In the genomic region with DNA sequence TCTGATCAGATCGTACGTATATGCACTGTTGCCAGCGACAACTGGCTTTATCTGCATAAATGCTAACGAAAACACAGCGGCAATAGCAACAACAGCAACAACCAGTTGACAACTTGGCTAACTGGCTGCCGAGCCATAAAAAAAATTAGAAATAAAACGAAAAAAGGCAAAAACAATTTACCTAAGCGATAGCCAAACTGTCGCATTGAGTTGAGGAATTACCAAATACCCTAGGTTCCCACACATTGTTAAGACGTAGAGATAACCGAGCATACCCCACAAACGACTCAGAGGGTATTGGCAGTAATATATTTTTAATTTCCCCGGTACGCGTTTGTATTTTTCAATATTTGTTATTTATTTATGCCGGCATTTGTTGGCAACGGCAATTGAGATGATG, we compare ENCODE assay signal across 1 fruit fly cellular context.
TF ChIP-seq lines count a peak whose summit lies in the region.

No protein-coding gene starts in this region.

TF ChIP-seq in whole organism, embryonic, 481 proteins besides CTCF, POLR2A, EP300 and RAD21 (continued from another document and continues in another):
- no peak for TF ChIP-seq CG8388 (GFP tag; optimal IDR thresholded peaks at IDR 0.05; lab: Kevin White, UChicago)
- TF ChIP-seq CG2889 (GFP tag; IDR thresholded peaks at IDR 0.05; lab: Robert Waterston, UW) = no peak
- TF ChIP-seq corto (GFP tag; optimal IDR thresholded peaks at IDR 0.05; lab: Kevin White, UChicago) = peak; percentile 2
- TF ChIP-seq croc (GFP tag; conservative IDR thresholded peaks at IDR 0.05; lab: Robert Waterston, UW) = no peak
- no peak for TF ChIP-seq CG18262 (tag; optimal IDR thresholded peaks at IDR 0.05; lab: Kevin White, UChicago)
- no peak for TF ChIP-seq tup (GFP tag; optimal IDR thresholded peaks at IDR 0.05; lab: Kevin White, UChicago)
- no peak for TF ChIP-seq Dp (GFP tag; optimal IDR thresholded peaks at IDR 0.05; lab: Kevin White, UChicago)
- TF ChIP-seq Dll (GFP tag; IDR thresholded peaks at IDR 0.05; lab: Robert Waterston, UW; ENCODE audit: partially characterized antibody) = no peak
- TF ChIP-seq H15 (GFP tag; IDR thresholded peaks at IDR 0.05; lab: Robert Waterston, UW) = no peak
- no peak for TF ChIP-seq NC2β (GFP tag; optimal IDR thresholded peaks at IDR 0.05; lab: Kevin White, UChicago)
- no peak for TF ChIP-seq CG8765 (GFP tag; IDR thresholded peaks at IDR 0.05; lab: Robert Waterston, UW)
- TF ChIP-seq dysf (GFP tag; IDR thresholded peaks at IDR 0.05; lab: Robert Waterston, UW) = peak; percentile 43; the same call in 2 of the 3 replicates
- no peak for TF ChIP-seq Mrtf (GFP tag; IDR thresholded peaks at IDR 0.05; lab: Robert Waterston, UW)
- TF ChIP-seq Meics (GFP tag; optimal IDR thresholded peaks at IDR 0.05; lab: Kevin White, UChicago) = peak; percentile 50
- peak; percentile 15 for TF ChIP-seq CG18619 (GFP tag; optimal IDR thresholded peaks at IDR 0.05; lab: Kevin White, UChicago)
- no peak for TF ChIP-seq fd102C (GFP tag; optimal IDR thresholded peaks at IDR 0.05; lab: Kevin White, UChicago)
- TF ChIP-seq caup (GFP tag; optimal IDR thresholded peaks at IDR 0.05; lab: Kevin White, UChicago; ENCODE audit: severe bottlenecking) = peak; percentile 26
- TF ChIP-seq bcd (GFP tag; optimal IDR thresholded peaks at IDR 0.05; lab: Kevin White, UChicago) = peak; percentile 2
- TF ChIP-seq CG8290 (GFP tag; optimal IDR thresholded peaks at IDR 0.05; lab: Kevin White, UChicago) = no peak
- TF ChIP-seq CG8290 (tag; optimal IDR thresholded peaks at IDR 0.05; lab: Kevin White, UChicago) = peak in 1 of 2 experiments; percentile 65
- TF ChIP-seq mirr (GFP tag; optimal IDR thresholded peaks at IDR 0.05; lab: Kevin White, UChicago) = peak; percentile 41
- TF ChIP-seq chm (GFP tag; IDR thresholded peaks at IDR 0.05; lab: Robert Waterston, UW) = no peak
- no peak for TF ChIP-seq NK7.1 (GFP tag; optimal IDR thresholded peaks at IDR 0.05; lab: Kevin White, UChicago)
- TF ChIP-seq esg (GFP tag; conservative IDR thresholded peaks at IDR 0.05; lab: Robert Waterston, UW) = no peak
- TF ChIP-seq CG12942 (GFP tag; optimal IDR thresholded peaks at IDR 0.05; lab: Kevin White, UChicago) = no peak
- 0 out of 2 replicates have a peak, but pooled peaks have one; percentile 31 for TF ChIP-seq CG9215 (GFP tag; IDR thresholded peaks at IDR 0.05; lab: Robert Waterston, UW)
- TF ChIP-seq ac (GFP tag; optimal IDR thresholded peaks at IDR 0.05; lab: Kevin White, UChicago) = no peak
- no peak for TF ChIP-seq CG11247 (GFP tag; IDR thresholded peaks at IDR 0.05; lab: Robert Waterston, UW)
- peak; percentile 24 for TF ChIP-seq eyg (GFP tag; optimal IDR thresholded peaks at IDR 0.05; lab: Kevin White, UChicago)
- TF ChIP-seq Nf-YC (tag; optimal IDR thresholded peaks at IDR 0.05; lab: Kevin White, UChicago) = no peak
- TF ChIP-seq CG33213 (GFP tag; optimal IDR thresholded peaks at IDR 0.05; lab: Kevin White, UChicago) = no peak
- peak; percentile 44 for TF ChIP-seq Fer1 (GFP tag; optimal IDR thresholded peaks at IDR 0.05; lab: Kevin White, UChicago)
- TF ChIP-seq Aef1 (GFP tag; IDR thresholded peaks at IDR 0.05; lab: Robert Waterston, UW) = peak; percentile 20; the same call in 1 of the 3 replicates
- TF ChIP-seq CG7357 (GFP tag; IDR thresholded peaks at IDR 0.05; lab: Robert Waterston, UW) = no peak
- TF ChIP-seq jing (GFP tag; optimal IDR thresholded peaks at IDR 0.05; lab: Kevin White, UChicago) = no peak
- no peak for TF ChIP-seq CG2202 (tag; optimal IDR thresholded peaks at IDR 0.05; lab: Kevin White, UChicago)
- TF ChIP-seq dmrt11E (tag; optimal IDR thresholded peaks at IDR 0.05; lab: Kevin White, UChicago) = no peak
- no peak for TF ChIP-seq CG17328 (GFP tag; IDR thresholded peaks at IDR 0.05; lab: Robert Waterston, UW)
- TF ChIP-seq nmo (GFP tag; optimal IDR thresholded peaks at IDR 0.05; lab: Kevin White, UChicago) = no peak
- TF ChIP-seq CG34224 (GFP tag; IDR thresholded peaks at IDR 0.05; lab: Robert Waterston, UW; ENCODE audit: partially characterized antibody) = no peak
- TF ChIP-seq Med (GFP tag; lab: Kevin White, UChicago) = peak; percentile 89
- TF ChIP-seq unpg (GFP tag; optimal IDR thresholded peaks at IDR 0.05; lab: Kevin White, UChicago) = peak; percentile 19
- TF ChIP-seq disco-r (GFP tag; optimal IDR thresholded peaks at IDR 0.05; lab: Kevin White, UChicago) = no peak
- no peak for TF ChIP-seq ATbp (GFP tag; optimal IDR thresholded peaks at IDR 0.05; lab: Kevin White, UChicago)
- no peak for TF ChIP-seq CG11085 (GFP tag; IDR thresholded peaks at IDR 0.05; lab: Robert Waterston, UW)
- TF ChIP-seq nerfin-2 (GFP tag; IDR thresholded peaks at IDR 0.05; lab: Robert Waterston, UW; ENCODE audit: partially characterized antibody) = no peak
- TF ChIP-seq tin (GFP tag; optimal IDR thresholded peaks at IDR 0.05; lab: Kevin White, UChicago) = no peak
- TF ChIP-seq vfl (GFP tag; optimal IDR thresholded peaks at IDR 0.05; lab: Kevin White, UChicago) = no peak
- no peak for TF ChIP-seq CG14860 (GFP tag; IDR thresholded peaks at IDR 0.05; lab: Robert Waterston, UW; ENCODE audit: partially characterized antibody)
- no peak for TF ChIP-seq Scr (GFP tag; IDR thresholded peaks at IDR 0.05; lab: Robert Waterston, UW; ENCODE audit: partially characterized antibody)
- peak; percentile 41 for TF ChIP-seq CG30403 (GFP tag; optimal IDR thresholded peaks at IDR 0.05; lab: Kevin White, UChicago)
- no peak for TF ChIP-seq prd (optimal IDR thresholded peaks at IDR 0.05; lab: Kevin White, UChicago)
- TF ChIP-seq prd (GFP tag; IDR thresholded peaks at IDR 0.05; lab: Robert Waterston, UW) = no peak
- no peak for TF ChIP-seq CG8944 (GFP tag; optimal IDR thresholded peaks at IDR 0.05; lab: Kevin White, UChicago)
- TF ChIP-seq Dad (GFP tag; optimal IDR thresholded peaks at IDR 0.05; lab: Kevin White, UChicago) = no peak
- TF ChIP-seq CG1832 (GFP tag; optimal IDR thresholded peaks at IDR 0.05; lab: Kevin White, UChicago) = no peak
- no peak for TF ChIP-seq CG17612 (GFP tag; IDR thresholded peaks at IDR 0.05; lab: Robert Waterston, UW)
- no peak for TF ChIP-seq vnd (GFP tag; IDR thresholded peaks at IDR 0.05; lab: Robert Waterston, UW; ENCODE audit: partially characterized antibody)
- no peak for TF ChIP-seq insv (GFP tag; optimal IDR thresholded peaks at IDR 0.05; lab: Kevin White, UChicago)
- TF ChIP-seq Hr3 (GFP tag; optimal IDR thresholded peaks at IDR 0.05; lab: Kevin White, UChicago) = no peak
- TF ChIP-seq Nf-YA (GFP tag; IDR thresholded peaks at IDR 0.05; lab: Robert Waterston, UW) = no peak
- TF ChIP-seq sim (GFP tag; IDR thresholded peaks at IDR 0.05; lab: Robert Waterston, UW) = no peak
- no peak for TF ChIP-seq trh (GFP tag; optimal IDR thresholded peaks at IDR 0.05; lab: Kevin White, UChicago)
- no peak for TF ChIP-seq chif (GFP tag; optimal IDR thresholded peaks at IDR 0.05; lab: Kevin White, UChicago)
- TF ChIP-seq aop (GFP tag; IDR thresholded peaks at IDR 0.05; lab: Robert Waterston, UW) = no peak
- no peak for TF ChIP-seq CG1529 (GFP tag; optimal IDR thresholded peaks at IDR 0.05; lab: Kevin White, UChicago)
- no peak for TF ChIP-seq Chrac-16 (GFP tag; optimal IDR thresholded peaks at IDR 0.05; lab: Kevin White, UChicago)
- TF ChIP-seq CG10959 (GFP tag; IDR thresholded peaks at IDR 0.05; lab: Robert Waterston, UW) = no peak
- TF ChIP-seq ssp (GFP tag; IDR thresholded peaks at IDR 0.05; lab: Robert Waterston, UW) = no peak
- TF ChIP-seq CG5180 (GFP tag; optimal IDR thresholded peaks at IDR 0.05; lab: Kevin White, UChicago) = no peak
- no peak for TF ChIP-seq CG1792 (GFP tag; optimal IDR thresholded peaks at IDR 0.05; lab: Kevin White, UChicago)
- no peak for TF ChIP-seq bigmax (GFP tag; optimal IDR thresholded peaks at IDR 0.05; lab: Kevin White, UChicago)
- peak; percentile 53 for TF ChIP-seq Hmr (GFP tag; optimal IDR thresholded peaks at IDR 0.05; lab: Kevin White, UChicago)
- TF ChIP-seq CG12744 (GFP tag; optimal IDR thresholded peaks at IDR 0.05; lab: Kevin White, UChicago) = no peak
- TF ChIP-seq HmgD (GFP tag; optimal IDR thresholded peaks at IDR 0.05; lab: Kevin White, UChicago) = no peak
- TF ChIP-seq CG17186 (GFP tag; optimal IDR thresholded peaks at IDR 0.05; lab: Kevin White, UChicago) = no peak
- TF ChIP-seq crol (GFP tag; IDR thresholded peaks at IDR 0.05; lab: Robert Waterston, UW) = no peak
- TF ChIP-seq Gsc (GFP tag; IDR thresholded peaks at IDR 0.05; lab: Robert Waterston, UW) = no peak
- no peak for TF ChIP-seq CG4730 (GFP tag; IDR thresholded peaks at IDR 0.05; lab: Robert Waterston, UW)
- TF ChIP-seq gt (GFP tag; IDR thresholded peaks at IDR 0.05; lab: Robert Waterston, UW) = no peak
- no peak for TF ChIP-seq CG10321 (GFP tag; IDR thresholded peaks at IDR 0.05; lab: Robert Waterston, UW)
- TF ChIP-seq NfI (GFP tag; optimal IDR thresholded peaks at IDR 0.05; lab: Kevin White, UChicago) = peak; percentile 14
- TF ChIP-seq HLH54F (GFP tag; optimal IDR thresholded peaks at IDR 0.05; lab: Kevin White, UChicago) = peak; percentile 31
- TF ChIP-seq CG13424 (tag; optimal IDR thresholded peaks at IDR 0.05; lab: Kevin White, UChicago) = peak; percentile 16
- peak; percentile 6 for TF ChIP-seq CG34376 (GFP tag; optimal IDR thresholded peaks at IDR 0.05; lab: Kevin White, UChicago)
- TF ChIP-seq al (GFP tag; IDR thresholded peaks at IDR 0.05; lab: Robert Waterston, UW) = peak; percentile 22; the same call in 1 of the 2 replicates
- no peak for TF ChIP-seq CG6272 (GFP tag; IDR thresholded peaks at IDR 0.05; lab: Robert Waterston, UW)
- no peak for TF ChIP-seq rib (GFP tag; IDR thresholded peaks at IDR 0.05; lab: Robert Waterston, UW)
- peak; percentile 24 for TF ChIP-seq CG10543 (GFP tag; optimal IDR thresholded peaks at IDR 0.05; lab: Kevin White, UChicago)
- TF ChIP-seq Deaf1 (tag; optimal IDR thresholded peaks at IDR 0.05; lab: Kevin White, UChicago) = no peak
- TF ChIP-seq kni (GFP tag; optimal IDR thresholded peaks at IDR 0.05; lab: Kevin White, UChicago) = no peak
- peak; percentile 1 to 6 for TF ChIP-seq dpn (GFP tag; optimal IDR thresholded peaks at IDR 0.05; lab: Kevin White, UChicago)
- TF ChIP-seq fd64A (GFP tag; optimal IDR thresholded peaks at IDR 0.05; lab: Kevin White, UChicago) = no peak
- no peak for TF ChIP-seq CG16815 (GFP tag; optimal IDR thresholded peaks at IDR 0.05; lab: Kevin White, UChicago)
- TF ChIP-seq slou (GFP tag; optimal IDR thresholded peaks at IDR 0.05; lab: Kevin White, UChicago) = no peak
- no peak for TF ChIP-seq CG6791 (GFP tag; IDR thresholded peaks at IDR 0.05; lab: Robert Waterston, UW; ENCODE audit: partially characterized antibody)
- no peak for TF ChIP-seq pita (GFP tag; optimal IDR thresholded peaks at IDR 0.05; lab: Kevin White, UChicago)
- TF ChIP-seq CG16779 (GFP tag; IDR thresholded peaks at IDR 0.05; lab: Robert Waterston, UW) = no peak
- no peak for TF ChIP-seq CG4820 (GFP tag; optimal IDR thresholded peaks at IDR 0.05; lab: Kevin White, UChicago)
- TF ChIP-seq pnt (GFP tag; optimal IDR thresholded peaks at IDR 0.05; lab: Kevin White, UChicago) = no peak
- peak; percentile 0 for TF ChIP-seq Sox100B (GFP tag; optimal IDR thresholded peaks at IDR 0.05; lab: Kevin White, UChicago)
- no peak for TF ChIP-seq CG10274 (GFP tag; optimal IDR thresholded peaks at IDR 0.05; lab: Kevin White, UChicago)
- TF ChIP-seq Dek (tag; optimal IDR thresholded peaks at IDR 0.05; lab: Kevin White, UChicago) = peak; percentile 9
- peak; percentile 37; the same call in 1 of the 2 replicates for TF ChIP-seq NFAT (GFP tag; IDR thresholded peaks at IDR 0.05; lab: Robert Waterston, UW)
- TF ChIP-seq ap (GFP tag; IDR thresholded peaks at IDR 0.05; lab: Robert Waterston, UW) = no peak
- TF ChIP-seq CG10366 (GFP tag; IDR thresholded peaks at IDR 0.05; lab: Robert Waterston, UW) = no peak
- TF ChIP-seq CG14014 (GFP tag; IDR thresholded peaks at IDR 0.05; lab: Robert Waterston, UW) = no peak
- no peak for TF ChIP-seq CG14441 (GFP tag; IDR thresholded peaks at IDR 0.05; lab: Robert Waterston, UW)
- peak; percentile 51 for TF ChIP-seq sens (GFP tag; lab: Kevin White, UChicago)
- peak; percentile 21; the same call in 1 of the 2 replicates for TF ChIP-seq MBD-R2 (GFP tag; IDR thresholded peaks at IDR 0.05; lab: Robert Waterston, UW)
- TF ChIP-seq Sin3A (optimal IDR thresholded peaks at IDR 0.05; lab: Kevin White, UChicago) = no peak
- no peak for TF ChIP-seq CG33557 (GFP tag; optimal IDR thresholded peaks at IDR 0.05; lab: Kevin White, UChicago)
- no peak for TF ChIP-seq jumu (GFP tag; optimal IDR thresholded peaks at IDR 0.05; lab: Kevin White, UChicago)
- TF ChIP-seq CG13296 (GFP tag; optimal IDR thresholded peaks at IDR 0.05; lab: Kevin White, UChicago) = peak; percentile 40
- no peak for TF ChIP-seq toy (GFP tag; IDR thresholded peaks at IDR 0.05; lab: Robert Waterston, UW)
- no peak for TF ChIP-seq BtbVII (GFP tag; optimal IDR thresholded peaks at IDR 0.05; lab: Kevin White, UChicago)
- no peak for TF ChIP-seq run (tag; optimal IDR thresholded peaks at IDR 0.05; lab: Kevin White, UChicago)
- TF ChIP-seq kay (GFP tag; optimal IDR thresholded peaks at IDR 0.05; lab: Kevin White, UChicago) = no peak
- no peak for TF ChIP-seq CG17912 (GFP tag; optimal IDR thresholded peaks at IDR 0.05; lab: Kevin White, UChicago)
- TF ChIP-seq CG15269 (tag; optimal IDR thresholded peaks at IDR 0.05; lab: Kevin White, UChicago) = peak; percentile 53
- no peak for TF ChIP-seq fru (optimal IDR thresholded peaks at IDR 0.05; lab: Kevin White, UChicago)
- no peak for TF ChIP-seq mld (GFP tag; IDR thresholded peaks at IDR 0.05; lab: Robert Waterston, UW; ENCODE audit: partially characterized antibody)
- no peak for TF ChIP-seq gsb-n (tag; optimal IDR thresholded peaks at IDR 0.05; lab: Kevin White, UChicago)
- TF ChIP-seq CG15479 (GFP tag; optimal IDR thresholded peaks at IDR 0.05; lab: Kevin White, UChicago) = no peak
- TF ChIP-seq Drgx (GFP tag; IDR thresholded peaks at IDR 0.05; lab: Robert Waterston, UW) = peak; percentile 62
- TF ChIP-seq CG18476 (GFP tag; optimal IDR thresholded peaks at IDR 0.05; lab: Kevin White, UChicago) = no peak
- 0 out of 3 replicates have a peak, but pooled peaks have one; percentile 45 for TF ChIP-seq CG11456 (GFP tag; IDR thresholded peaks at IDR 0.05; lab: Robert Waterston, UW)
- TF ChIP-seq CG7839 (tag; optimal IDR thresholded peaks at IDR 0.05; lab: Kevin White, UChicago) = peak; percentile 27
- peak; percentile 28 for TF ChIP-seq CG12071 (GFP tag; optimal IDR thresholded peaks at IDR 0.05; lab: Kevin White, UChicago)
- TF ChIP-seq lmd (GFP tag; IDR thresholded peaks at IDR 0.05; lab: Robert Waterston, UW) = no peak
- no peak for TF ChIP-seq CG5953 (GFP tag; IDR thresholded peaks at IDR 0.05; lab: Robert Waterston, UW)
- peak; percentile 69 for TF ChIP-seq lilli (GFP tag; optimal IDR thresholded peaks at IDR 0.05; lab: Kevin White, UChicago)
